Fruit fly (Drosophila melanogaster) S2 (cell line): ENCODE measurements around the gene Gem3.

Experiments
- CG8478 ChIP-seq: fragments of >200 bp; optimal IDR thresholded peaks from 2 replicates; lab custom pipeline; 2018
- CTCF ChIP-seq, 2 experiments: fragments of >200 bp; optimal IDR thresholded peaks; 2 replicates each; lab custom pipeline; 2018

DNA sequence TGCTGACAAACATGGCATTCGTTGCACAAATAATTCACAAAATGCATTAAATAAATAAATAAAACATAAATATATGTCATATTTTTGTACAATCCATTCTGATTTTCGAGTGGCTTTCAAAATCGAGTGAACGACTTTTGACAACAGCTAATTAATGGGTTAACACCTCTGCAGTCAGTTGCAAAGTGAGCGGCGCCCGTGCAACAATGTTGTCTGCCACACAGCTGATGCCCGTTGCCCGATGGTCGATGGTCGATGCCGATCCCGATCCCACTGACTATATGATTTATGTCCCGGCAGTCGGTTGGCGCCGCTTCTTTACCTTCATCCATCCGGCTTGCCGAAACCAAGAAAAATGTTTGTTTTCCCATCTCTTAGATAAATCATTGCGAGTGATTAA is 3.8 kb downstream of the Gem3 start:
- TF ChIP-seq CTCF (optimal IDR thresholded peaks at IDR 0.05; lab: Kevin White, UChicago) (no peak), CG8478 (lab: Kevin White, UChicago) (no peak)
